Worm (Caenorhabditis elegans): ENCODE measurements around the gene phy-4.

phy-4 gene

ce11 chrV:19546673-19547072 is 33.2 kb upstream of the phy-4 start:
- TF ChIP-seq egl-27 (tag; optimal IDR thresholded peaks at IDR 0.05) (no peak), ama-1 (optimal IDR thresholded peaks at IDR 0.05) (no peak), lsy-2 (tag; optimal IDR thresholded peaks at IDR 0.05) (no peak), nhr-10 (tag; optimal IDR thresholded peaks at IDR 0.05) (no peak), ztf-1 (GFP tag; conservative IDR thresholded peaks at IDR 0.05) (no peak), ztf-4 (tag; optimal IDR thresholded peaks at IDR 0.05) (no peak), elt-3 (tag; optimal IDR thresholded peaks at IDR 0.05) (no peak), ceh-82 (tag; optimal IDR thresholded peaks at IDR 0.05) (no peak), mdl-1 (tag; optimal IDR thresholded peaks at IDR 0.05) (no peak), elt-1 (tag; optimal IDR thresholded peaks at IDR 0.05) (no peak), nhr-77 (tag; optimal IDR thresholded peaks at IDR 0.05) (no peak), nhr-23 (tag; optimal IDR thresholded peaks at IDR 0.05) (no peak), lin-11 (tag; optimal IDR thresholded peaks at IDR 0.05) (no peak), nhr-129 (tag; optimal IDR thresholded peaks at IDR 0.05) (no peak), nhr-25 (tag; optimal IDR thresholded peaks at IDR 0.05) (no peak), dmd-4 (tag; optimal IDR thresholded peaks at IDR 0.05) (no peak), R02D3.7 (tag; optimal IDR thresholded peaks at IDR 0.05) (no peak), nhr-12 (tag; optimal IDR thresholded peaks at IDR 0.05) (no peak), sem-4 (tag; optimal IDR thresholded peaks at IDR 0.05) (no peak)

- TF ChIP-seq nhr-129 (tag; optimal IDR thresholded peaks at IDR 0.05) = no peak
- no peak for TF ChIP-seq mdl-1 (tag; optimal IDR thresholded peaks at IDR 0.05)
- no peak for TF ChIP-seq dmd-4 (tag; optimal IDR thresholded peaks at IDR 0.05)
- TF ChIP-seq ama-1 (optimal IDR thresholded peaks at IDR 0.05) = no peak
- no peak for TF ChIP-seq mbf-1 (tag; optimal IDR thresholded peaks at IDR 0.05)
- TF ChIP-seq nhr-77 (tag; optimal IDR thresholded peaks at IDR 0.05) = no peak
- TF ChIP-seq C34F6.9 (tag; optimal IDR thresholded peaks at IDR 0.05) = no peak
- TF ChIP-seq mab-5 (tag; optimal IDR thresholded peaks at IDR 0.05) = no peak
- TF ChIP-seq lin-13 (GFP tag; optimal IDR thresholded peaks at IDR 0.05) = no peak
- no peak for TF ChIP-seq nhr-10 (tag; optimal IDR thresholded peaks at IDR 0.05)
- TF ChIP-seq unc-39 (tag; optimal IDR thresholded peaks at IDR 0.05) = no peak
Measured at ce11 chrV:19546100-19546499, 32.6 kb upstream of the phy-4 start, which contains the start of gene Y43F8B.1. Gene Y43F8B.1, minus strand, starts transcription at chrV:19546200.

- TF ChIP-seq aly-2 (tag; optimal IDR thresholded peaks at IDR 0.05) = no peak
Measured at ce11 chrV:19545026-19545425, 31.6 kb upstream of the phy-4 start.

ce11 chrV:19543509-19543908 is 30.1 kb upstream of the phy-4 start:
- TF ChIP-seq lin-39 (tag; optimal IDR thresholded peaks at IDR 0.05) (no peak), ama-1 (optimal IDR thresholded peaks at IDR 0.05) (no peak), Y55F3AM.14 (GFP tag; optimal IDR thresholded peaks at IDR 0.05) (no peak), nhr-6 (tag; optimal IDR thresholded peaks at IDR 0.05) (no peak), R02D3.7 (tag; optimal IDR thresholded peaks at IDR 0.05) (no peak), skn-1 (tag; optimal IDR thresholded peaks at IDR 0.05) (no peak), egl-27 (tag; optimal IDR thresholded peaks at IDR 0.05) (no peak), nhr-12 (tag; optimal IDR thresholded peaks at IDR 0.05) (no peak), nhr-77 (tag; optimal IDR thresholded peaks at IDR 0.05) (no peak)

ce11 chrV:19540916-19541315 is 27.5 kb upstream of the phy-4 start:
- TF ChIP-seq C34F6.9 (tag; optimal IDR thresholded peaks at IDR 0.05) = no peak
- no peak for TF ChIP-seq snpc-4 (tag; optimal IDR thresholded peaks at IDR 0.05)
- no peak for TF ChIP-seq ama-1 (optimal IDR thresholded peaks at IDR 0.05)
- TF ChIP-seq nhr-25 (tag; optimal IDR thresholded peaks at IDR 0.05) = no peak
- TF ChIP-seq ztf-1 (GFP tag; conservative IDR thresholded peaks at IDR 0.05) = no peak

- TF ChIP-seq crh-2 (tag; optimal IDR thresholded peaks at IDR 0.05) (peak; percentile 69), ama-1 (optimal IDR thresholded peaks at IDR 0.05) (no peak), blmp-1 (tag; optimal IDR thresholded peaks at IDR 0.05; ENCODE audit: insufficient read depth) (peak; percentile 38), ZK546.5 (tag; optimal IDR thresholded peaks at IDR 0.05) (no peak), sma-3 (GFP tag; optimal IDR thresholded peaks at IDR 0.05) (peak; percentile 40), ztf-1 (GFP tag; conservative IDR thresholded peaks at IDR 0.05) (no peak), fos-1 (tag; optimal IDR thresholded peaks at IDR 0.05) (peak; percentile 75), C34F6.9 (tag; optimal IDR thresholded peaks at IDR 0.05) (no peak), gmeb-1 (tag; optimal IDR thresholded peaks at IDR 0.05) (peak; percentile 53)
Measured at ce11 chrV:19533480-19533879, 20.0 kb upstream of the phy-4 start.
